Fruit fly (Drosophila melanogaster) whole organism, embryonic: ENCODE results near the gene CaMKII.

Experiments used
- Asciz ChIP-seq: fragments of 200-800 bp; sonication (Bioruptor generic); optimal IDR thresholded peaks from 2 replicates; lab custom pipeline; 2017; ENCODE audit warnings: missing biosample characterization, mild to moderate bottlenecking, missing genetic modification characterization, missing genetic modification reagents
- CG10654 ChIP-seq: fragments of 200-800 bp; sonication (Bioruptor generic); optimal IDR thresholded peaks from 2 replicates; lab custom pipeline; 2016; ENCODE audit warnings: missing biosample characterization, missing genetic modification characterization
- CG11723 ChIP-seq: fragments of 200-800 bp; sonication (Bioruptor generic); optimal IDR thresholded peaks from 2 replicates; lab custom pipeline; 2017; ENCODE audit warnings: missing biosample characterization, mild to moderate bottlenecking, missing genetic modification characterization
- CG12104 ChIP-seq: fragments of 200-800 bp; sonication (Bioruptor generic); optimal IDR thresholded peaks from 3 replicates; lab custom pipeline; 2016; ENCODE audit warnings: missing biosample characterization, missing genetic modification characterization
- CG12155 ChIP-seq: fragments of 200-800 bp; sonication (Bioruptor generic); optimal IDR thresholded peaks from 3 replicates; lab custom pipeline; 2016; ENCODE audit warnings: missing biosample characterization, missing genetic modification characterization
- CG12219 ChIP-seq: fragments of 200-800 bp; sonication (Bioruptor generic); optimal IDR thresholded peaks from 3 replicates; lab custom pipeline; 2018; ENCODE audit warnings: missing biosample characterization, mild to moderate bottlenecking, missing genetic modification characterization
- CG1647 ChIP-seq: fragments of 200-800 bp; sonication (Bioruptor generic); optimal IDR thresholded peaks from 3 replicates; lab custom pipeline; 2016; ENCODE audit warnings: missing biosample characterization, missing genetic modification characterization
- CG17186 ChIP-seq: fragments of 200-800 bp; sonication (Bioruptor generic); optimal IDR thresholded peaks from 3 replicates; lab custom pipeline; 2017; ENCODE audit warnings: missing biosample characterization, missing genetic modification reagents, missing genetic modification characterization
- CG17359 ChIP-seq: fragments of 200-800 bp; sonication (Bioruptor generic); optimal IDR thresholded peaks from 3 replicates; lab custom pipeline; 2018; ENCODE audit warnings: missing biosample characterization, mild to moderate bottlenecking, missing genetic modification characterization, moderate library complexity
- CG17385 ChIP-seq: fragments of 200-800 bp; sonication (Bioruptor generic); optimal IDR thresholded peaks from 3 replicates; lab custom pipeline; 2018; ENCODE audit warnings: missing biosample characterization, mild to moderate bottlenecking, missing genetic modification characterization
- CG17912 ChIP-seq: fragments of 200-800 bp; sonication (Bioruptor generic); optimal IDR thresholded peaks from 2 replicates; lab custom pipeline; 2018; ENCODE audit warnings: missing biosample characterization, mild to moderate bottlenecking, missing genetic modification characterization
- CG1792 ChIP-seq: fragments of 200-800 bp; sonication (Bioruptor generic); optimal IDR thresholded peaks from 2 replicates; lab custom pipeline; 2016; ENCODE audit warnings: missing biosample characterization, missing genetic modification characterization
- CG18262 ChIP-seq: fragments of 200-800 bp; optimal IDR thresholded peaks from 3 replicates; lab custom pipeline; 2019; ENCODE audit warnings: missing biosample characterization, mild to moderate bottlenecking, missing genetic modification characterization, moderate library complexity
- CG2116 ChIP-seq: fragments of 200-800 bp; sonication (Bioruptor generic); optimal IDR thresholded peaks from 3 replicates; lab custom pipeline; 2018; ENCODE audit warnings: missing biosample characterization, mild to moderate bottlenecking, missing genetic modification characterization
- CG3065 ChIP-seq: fragments of 200-800 bp; sonication (Bioruptor generic); optimal IDR thresholded peaks from 2 replicates; lab custom pipeline; 2016; ENCODE audit warnings: missing biosample characterization, missing genetic modification characterization
- CG3163 ChIP-seq: fragments of 200-800 bp; sonication (Bioruptor generic); optimal IDR thresholded peaks from 3 replicates; lab custom pipeline; 2016; ENCODE audit warnings: missing biosample characterization, missing genetic modification characterization
- CG3281 ChIP-seq: fragments of 200-800 bp; sonication (Bioruptor generic); optimal IDR thresholded peaks from 3 replicates; lab custom pipeline; 2017; ENCODE audit warnings: missing biosample characterization, mild to moderate bottlenecking, missing genetic modification characterization
- CG6683 ChIP-seq: fragments of 200-800 bp; sonication (Bioruptor generic); optimal IDR thresholded peaks from 2 replicates; lab custom pipeline; 2017; ENCODE audit warnings: missing biosample characterization, mild to moderate bottlenecking, missing genetic modification characterization, missing genetic modification reagents
- CG8388 ChIP-seq: fragments of 200-800 bp; sonication (Bioruptor generic); optimal IDR thresholded peaks from 2 replicates; lab custom pipeline; 2019; ENCODE audit warnings: missing biosample characterization, mild to moderate bottlenecking, missing genetic modification characterization, moderate library complexity
- CG9797 ChIP-seq: fragments of 200-800 bp; sonication (Bioruptor generic); optimal IDR thresholded peaks from 3 replicates; lab custom pipeline; 2018; ENCODE audit warnings: missing biosample characterization, mild to moderate bottlenecking, missing genetic modification characterization
- CoRest ChIP-seq: fragments of 200-800 bp; sonication (Bioruptor generic); optimal IDR thresholded peaks from 3 replicates; lab custom pipeline; 2018; ENCODE audit warnings: missing biosample characterization, mild to moderate bottlenecking, missing genetic modification characterization, moderate library complexity
- Eip74EF ChIP-seq, 2 experiments: fragments of 200-800 bp in 1 of 2; fragments of >200 bp in 1 of 2; sonication (Bioruptor generic) in 1 of 2; optimal IDR thresholded peaks; 2 replicates each; lab custom pipeline; 2017 to 2019; ENCODE audit warnings: missing biosample characterization in 2 of 2, missing genetic modification characterization in 2 of 2, mild to moderate bottlenecking in 1 of 2, moderate library complexity in 1 of 2
- Ets65A ChIP-seq: fragments of 200-800 bp; sonication (Bioruptor generic); peaks from one replicate; lab custom pipeline; 2016; ENCODE audit warnings: missing biosample characterization, missing genetic modification characterization
- Ets97D ChIP-seq: fragments of 200-800 bp; sonication (Bioruptor generic); optimal IDR thresholded peaks from 3 replicates; lab custom pipeline; 2016; ENCODE audit warnings: missing biosample characterization, missing genetic modification characterization
- Hr51 ChIP-seq, 2 experiments: fragments of 200-800 bp; sonication (Bioruptor generic); optimal IDR thresholded peaks; 2 replicates in 1 of 2; 3 replicates in 1 of 2; lab custom pipeline; 2016 to 2018; ENCODE audit warnings: missing biosample characterization in 2 of 2, missing genetic modification characterization in 2 of 2, mild to moderate bottlenecking in 1 of 2, moderate library complexity in 1 of 2
- Med ChIP-seq: fragments of 200-800 bp; sonication (Bioruptor generic); peaks from one replicate; lab custom pipeline; 2016; ENCODE audit warnings: missing biosample characterization, missing genetic modification characterization, mild to moderate bottlenecking, inconsistent platforms, moderate library complexity
- Meics ChIP-seq: fragments of 200-800 bp; sonication (Bioruptor generic); optimal IDR thresholded peaks from 2 replicates; lab custom pipeline; 2017; ENCODE audit warnings: missing biosample characterization, mild to moderate bottlenecking, missing genetic modification characterization
- Neu2 ChIP-seq: fragments of 200-800 bp; sonication (Bioruptor generic); optimal IDR thresholded peaks from 3 replicates; lab custom pipeline; 2016; ENCODE audit warnings: missing biosample characterization, missing genetic modification characterization, borderline replicate concordance
- Nf-YB ChIP-seq: fragments of 200-800 bp; sonication (Bioruptor generic); optimal IDR thresholded peaks from 3 replicates; lab custom pipeline; 2019; ENCODE audit warnings: missing biosample characterization, mild to moderate bottlenecking, missing genetic modification characterization, moderate library complexity
- Oaz ChIP-seq: fragments of 200-800 bp; sonication (Bioruptor generic); IDR thresholded peaks from 2 replicates; pipeline ENCODE4 v1.3.6; 2022; ENCODE audit warnings: missing biosample characterization, missing genetic modification characterization
- Optix ChIP-seq: fragments of 200-800 bp; sonication (Bioruptor generic); IDR thresholded peaks from 3 replicates; pipeline ENCODE4 v1.3.6; 2022; ENCODE audit warnings: missing biosample characterization, missing genetic modification characterization
- PHDP ChIP-seq: fragments of 200-800 bp; sonication (Bioruptor generic); optimal IDR thresholded peaks from 3 replicates; lab custom pipeline; 2018; ENCODE audit warnings: missing biosample characterization, mild to moderate bottlenecking, missing genetic modification characterization, moderate library complexity
- Ptx1 ChIP-seq: fragments of 200-800 bp; sonication (Bioruptor generic); IDR thresholded peaks from 2 replicates; pipeline ENCODE4 v1.3.6; 2022; ENCODE audit warnings: missing biosample characterization, missing genetic modification characterization
- Sox102F ChIP-seq: fragments of 200-800 bp; sonication (Bioruptor generic); optimal IDR thresholded peaks from 2 replicates; lab custom pipeline; 2018; ENCODE audit warnings: missing biosample characterization, mild to moderate bottlenecking, missing genetic modification characterization, moderate library complexity
- TFAM ChIP-seq: fragments of 200-800 bp; sonication (Bioruptor generic); optimal IDR thresholded peaks from 2 replicates; lab custom pipeline; 2017; ENCODE audit warnings: missing biosample characterization, missing genetic modification characterization, inconsistent platforms
- abd-A ChIP-seq: fragments of 200-800 bp; sonication (Bioruptor generic); optimal IDR thresholded peaks from 3 replicates; lab custom pipeline; 2019; ENCODE audit warnings: missing biosample characterization, mild to moderate bottlenecking, missing genetic modification characterization, moderate library complexity
- az2 ChIP-seq: fragments of 200-800 bp; sonication (Bioruptor generic); optimal IDR thresholded peaks from 3 replicates; lab custom pipeline; 2016; ENCODE audit warnings: missing biosample characterization, missing genetic modification characterization
- btn ChIP-seq: fragments of 200-800 bp; sonication (Bioruptor generic); optimal IDR thresholded peaks from 2 replicates; lab custom pipeline; 2016; ENCODE audit warnings: missing biosample characterization, missing genetic modification characterization
- croc ChIP-seq: fragments of 200-800 bp; sonication (Bioruptor generic); conservative IDR thresholded peaks from 3 replicates; pipeline ENCODE4 v1.3.6; 2022; ENCODE audit warnings: missing biosample characterization, missing genetic modification characterization
- ewg ChIP-seq: fragments of 200-800 bp; sonication (Bioruptor generic); optimal IDR thresholded peaks from 3 replicates; lab custom pipeline; 2017; ENCODE audit warnings: mild to moderate bottlenecking, missing biosample characterization, missing genetic modification reagents, missing genetic modification characterization
- fd3F ChIP-seq: fragments of 200-800 bp; sonication (Bioruptor generic); optimal IDR thresholded peaks from 2 replicates; lab custom pipeline; 2018; ENCODE audit warnings: missing biosample characterization, mild to moderate bottlenecking, missing genetic modification characterization, moderate library complexity
- ftz-f1 ChIP-seq: fragments of 200-800 bp; sonication (Bioruptor generic); optimal IDR thresholded peaks from 2 replicates; lab custom pipeline; 2016; ENCODE audit warnings: missing biosample characterization, missing genetic modification characterization
- ind ChIP-seq: fragments of 200-800 bp; sonication (Bioruptor generic); optimal IDR thresholded peaks from 3 replicates; lab custom pipeline; 2016; ENCODE audit warnings: missing biosample characterization, missing genetic modification characterization
- lilli ChIP-seq: fragments of 200-800 bp; sonication (Bioruptor generic); optimal IDR thresholded peaks from 3 replicates; lab custom pipeline; 2016; ENCODE audit warnings: missing biosample characterization, missing genetic modification characterization
- oc ChIP-seq: fragments of 200-800 bp; sonication (Bioruptor generic); optimal IDR thresholded peaks from 2 replicates; lab custom pipeline; 2018; ENCODE audit warnings: missing biosample characterization, mild to moderate bottlenecking, missing genetic modification characterization, moderate library complexity
- row ChIP-seq: fragments of 200-800 bp; sonication (Bioruptor generic); IDR thresholded peaks from 3 replicates; pipeline ENCODE4 v1.3.6; 2022; ENCODE audit warnings: missing biosample characterization, missing genetic modification characterization
- vnd ChIP-seq: fragments of 200-800 bp; sonication (Bioruptor generic); IDR thresholded peaks from 3 replicates; pipeline ENCODE4 v1.3.6; 2022; ENCODE audit warnings: missing biosample characterization, missing genetic modification characterization; ENCODE audit not compliant: partially characterized antibody
- vvl ChIP-seq: fragments of 200-800 bp; sonication (Bioruptor generic); IDR thresholded peaks from 2 replicates; pipeline ENCODE4 v1.3.6; 2022; ENCODE audit warnings: missing biosample characterization, missing genetic modification characterization
- zfh2 ChIP-seq: fragments of 200-800 bp; sonication (Bioruptor generic); optimal IDR thresholded peaks from 2 replicates; lab custom pipeline; 2016; ENCODE audit warnings: missing biosample characterization, missing genetic modification characterization

The CaMKII gene

dm6 chr4:1064219-1064618 lies 10.7 kb upstream of the CaMKII start (continued):
- TF ChIP-seq vvl (GFP tag; lab: Robert Waterston, UW): no peak
- no peak for TF ChIP-seq TFAM (GFP tag; lab: Kevin White, UChicago)
- peak; percentile 36 for TF ChIP-seq CG10654 (GFP tag; lab: Kevin White, UChicago)
- TF ChIP-seq CG3065 (GFP tag; lab: Kevin White, UChicago): no peak
- peak; percentile 10 for TF ChIP-seq ind (GFP tag; lab: Kevin White, UChicago)
- TF ChIP-seq Oaz: no peak
- no peak for TF ChIP-seq CG12104 (GFP tag; lab: Kevin White, UChicago)
- no peak for TF ChIP-seq CG12155
- peak; percentile 26 for TF ChIP-seq Ets65A (GFP tag; lab: Kevin White, UChicago)
- TF ChIP-seq CG12219 (GFP tag; lab: Kevin White, UChicago): no peak
- no peak for TF ChIP-seq CG1647 (GFP tag; lab: Kevin White, UChicago)
- TF ChIP-seq ewg: no peak
- TF ChIP-seq Nf-YB (GFP tag; lab: Kevin White, UChicago): no peak
- TF ChIP-seq oc (tag; lab: Kevin White, UChicago): no peak
- no peak for TF ChIP-seq CG1792 (GFP tag; lab: Kevin White, UChicago)
- no peak for TF ChIP-seq btn (GFP tag; lab: Kevin White, UChicago)
- no peak for TF ChIP-seq CG2116 (GFP tag; lab: Kevin White, UChicago)
- peak; percentile 10 for TF ChIP-seq CG17385
- TF ChIP-seq Meics: no peak

- TF ChIP-seq az2 (GFP tag; lab: Kevin White, UChicago) (no peak), zfh2 (GFP tag; lab: Kevin White, UChicago) (no peak), Ets97D (no peak), Hr51 (GFP tag; optimal IDR thresholded peaks at IDR 0.05; lab: Kevin White, UChicago) (no peak), CG8388 (GFP tag; lab: Kevin White, UChicago) (peak; percentile 93), ftz-f1 (GFP tag; lab: Kevin White, UChicago) (no peak), Ptx1 (GFP tag; lab: Robert Waterston, UW) (no peak), abd-A (tag; lab: Kevin White, UChicago) (no peak), CG17359 (tag; lab: Kevin White, UChicago) (no peak), CG18262 (tag; lab: Kevin White, UChicago) (peak; percentile 28), lilli (GFP tag; lab: Kevin White, UChicago) (no peak), CG17912 (GFP tag; lab: Kevin White, UChicago) (no peak), fd3F (no peak), Optix (GFP tag; lab: Robert Waterston, UW) (no peak), Neu2 (GFP tag; lab: Kevin White, UChicago) (peak; percentile 27), CG17186 (no peak), CG6683 (no peak), Med (peak; percentile 32), CG3163 (GFP tag; lab: Kevin White, UChicago) (no peak), croc (no peak), Eip74EF (GFP tag; optimal IDR thresholded peaks at IDR 0.05; lab: Kevin White, UChicago) (peak in 1 of 2 experiments; percentile 58), row (GFP tag; lab: Robert Waterston, UW) (0 out of 3 replicates have a peak, but pooled peaks have one; percentile 27), CG3281 (GFP tag; lab: Kevin White, UChicago) (no peak), Sox102F (GFP tag; lab: Kevin White, UChicago) (peak; percentile 18), CG11723 (peak; percentile 67), Asciz (GFP tag; lab: Kevin White, UChicago) (no peak), CoRest (tag; lab: Kevin White, UChicago) (no peak), vnd (GFP tag; lab: Robert Waterston, UW) (no peak), PHDP (tag; lab: Kevin White, UChicago) (no peak), CG9797 (GFP tag; lab: Kevin White, UChicago) (no peak)
These were observed 9.7 kb upstream of the CaMKII start for dm6 chr4:1062957-1063812.
